Worm (Caenorhabditis elegans): Measurements from ENCODE around the gene hpo-34.

ce11 chrX:11555046-11555445, 36.2 kb upstream of the hpo-34 start:
- TF ChIP-seq egl-13 (tag; optimal IDR thresholded peaks at IDR 0.05) (no peak), alr-1 (tag; optimal IDR thresholded peaks at IDR 0.05; ENCODE audit: borderline replicate concordance) (no peak), nhr-19 (GFP tag; conservative IDR thresholded peaks at IDR 0.05) (no peak), nhr-84 (tag; optimal IDR thresholded peaks at IDR 0.05) (no peak), ztf-11 (tag; optimal IDR thresholded peaks at IDR 0.05) (no peak), ama-1 (optimal IDR thresholded peaks at IDR 0.05) (no peak), efl-3 (GFP tag; optimal IDR thresholded peaks at IDR 0.05) (no peak), lsy-2 (tag; optimal IDR thresholded peaks at IDR 0.05) (no peak), sptf-1 (tag; optimal IDR thresholded peaks at IDR 0.05) (no peak), C16A3.4 (tag; optimal IDR thresholded peaks at IDR 0.05) (no peak), snpc-4 (tag; optimal IDR thresholded peaks at IDR 0.05) (no peak), sox-4 (tag; optimal IDR thresholded peaks at IDR 0.05) (no peak)

All from whole organism, L1 larva.